Fruit fly (Drosophila melanogaster) whole organism, embryonic: Measurements from ENCODE around the gene CG14568.
A peak's percentile ranks its signal among the peaks of the same experiment; 100 is the strongest.

Experiments
- Ada2b ChIP-seq: fragments of 200-800 bp; sonication (Bioruptor generic); IDR thresholded peaks from 2 replicates; pipeline ENCODE4 v1.3.6; 2022; ENCODE audit warnings: missing biosample characterization, missing genetic modification characterization
- Awh ChIP-seq: fragments of 200-800 bp; sonication (Bioruptor generic); IDR thresholded peaks from 2 replicates; pipeline ENCODE4, ENCODE4 v1.3.6; 2022; ENCODE audit warnings: missing biosample characterization, missing genetic modification characterization
- B-H2 ChIP-seq: fragments of 200-800 bp; sonication (Bioruptor generic); optimal IDR thresholded peaks from 2 replicates; lab custom pipeline; 2018; ENCODE audit warnings: missing biosample characterization, mild to moderate bottlenecking, missing genetic modification characterization
- Bdp1 ChIP-seq: fragments of 200-800 bp; sonication (Bioruptor generic); optimal IDR thresholded peaks from 3 replicates; lab custom pipeline; 2016; ENCODE audit warnings: missing biosample characterization, missing genetic modification characterization
- CG11695 ChIP-seq: fragments of 200-800 bp; sonication (Bioruptor generic); IDR thresholded peaks from 3 replicates; pipeline ENCODE4 v1.3.6; 2022; ENCODE audit warnings: missing biosample characterization, missing genetic modification characterization
- CG12236 ChIP-seq: fragments of 200-800 bp; sonication (Bioruptor generic); optimal IDR thresholded peaks from 2 replicates; lab custom pipeline; 2016; ENCODE audit warnings: missing biosample characterization, missing genetic modification characterization
- CG13894 ChIP-seq: fragments of 200-800 bp; sonication (Bioruptor generic); optimal IDR thresholded peaks from 3 replicates; lab custom pipeline; 2018; ENCODE audit warnings: missing biosample characterization, mild to moderate bottlenecking, missing genetic modification characterization, moderate library complexity
- CG15269 ChIP-seq: fragments of 200-800 bp; sonication (Bioruptor generic); optimal IDR thresholded peaks from 2 replicates; lab custom pipeline; 2018; ENCODE audit warnings: missing biosample characterization, mild to moderate bottlenecking, missing genetic modification characterization, moderate library complexity
- CG17612 ChIP-seq: fragments of 200-800 bp; sonication (Bioruptor generic); IDR thresholded peaks from 2 replicates; pipeline ENCODE4 v1.3.6; 2022; ENCODE audit warnings: missing biosample characterization, missing genetic modification characterization
- CG18011 ChIP-seq: fragments of 200-800 bp; sonication (Bioruptor generic); optimal IDR thresholded peaks from 2 replicates; lab custom pipeline; 2017; ENCODE audit warnings: missing biosample characterization, missing genetic modification characterization, mild to moderate bottlenecking, moderate library complexity, missing genotype
- CG18599 ChIP-seq: fragments of 200-800 bp; sonication (Bioruptor generic); optimal IDR thresholded peaks from 3 replicates; lab custom pipeline; 2017; ENCODE audit warnings: missing biosample characterization, missing genetic modification characterization, mild to moderate bottlenecking, moderate library complexity, missing genetic modification reagents
- CG2202 ChIP-seq: fragments of 200-800 bp; sonication (Bioruptor generic); optimal IDR thresholded peaks from 2 replicates; lab custom pipeline; 2018; ENCODE audit warnings: missing biosample characterization, mild to moderate bottlenecking, missing genetic modification characterization
- CG30020 ChIP-seq: fragments of 200-800 bp; optimal IDR thresholded peaks from 2 replicates; lab custom pipeline; 2019; ENCODE audit warnings: missing biosample characterization, mild to moderate bottlenecking, missing genetic modification characterization, moderate library complexity
- CG30403 ChIP-seq: fragments of 200-800 bp; sonication (Bioruptor generic); optimal IDR thresholded peaks from 3 replicates; lab custom pipeline; 2016; ENCODE audit warnings: missing biosample characterization, missing genetic modification characterization
- CG33213 ChIP-seq: fragments of 200-800 bp; sonication (Bioruptor generic); optimal IDR thresholded peaks from 3 replicates; lab custom pipeline; 2016; ENCODE audit warnings: missing biosample characterization, missing genetic modification characterization
- CG34376 ChIP-seq: fragments of 200-800 bp; sonication (Bioruptor generic); optimal IDR thresholded peaks from 2 replicates; lab custom pipeline; 2018; ENCODE audit warnings: missing biosample characterization, mild to moderate bottlenecking, missing genetic modification characterization
- CG4820 ChIP-seq: fragments of 200-800 bp; sonication (Bioruptor generic); optimal IDR thresholded peaks from 3 replicates; lab custom pipeline; 2016; ENCODE audit warnings: missing biosample characterization, missing genetic modification characterization
- CG5180 ChIP-seq: fragments of 200-800 bp; sonication (Bioruptor generic); optimal IDR thresholded peaks from 3 replicates; lab custom pipeline; 2017; ENCODE audit warnings: missing biosample characterization, missing genetic modification characterization, mild to moderate bottlenecking, moderate library complexity, missing genetic modification reagents
- CG5953 ChIP-seq: fragments of 200-800 bp; sonication (Bioruptor generic); IDR thresholded peaks from 2 replicates; pipeline ENCODE4 v1.3.6; 2022; ENCODE audit warnings: missing biosample characterization, missing genetic modification characterization
- CG7987 ChIP-seq: fragments of 200-800 bp; sonication (Bioruptor generic); optimal IDR thresholded peaks from 2 replicates; lab custom pipeline; 2018; ENCODE audit warnings: missing biosample characterization, mild to moderate bottlenecking, missing genetic modification characterization, moderate library complexity
- CG8290 ChIP-seq, 3 experiments: fragments of 200-800 bp; sonication (Bioruptor generic); optimal IDR thresholded peaks; 2 replicates each; lab custom pipeline; 2016 to 2019; ENCODE audit warnings: missing biosample characterization in 3 of 3, missing genetic modification characterization in 3 of 3, mild to moderate bottlenecking in 2 of 3, moderate library complexity in 1 of 3
- CG9437 ChIP-seq: fragments of 200-800 bp; sonication (Bioruptor generic); optimal IDR thresholded peaks from 2 replicates; lab custom pipeline; 2018; ENCODE audit warnings: missing biosample characterization, mild to moderate bottlenecking, missing genetic modification characterization
- CG9609 ChIP-seq: fragments of 200-800 bp; sonication (Bioruptor generic); optimal IDR thresholded peaks from 3 replicates; lab custom pipeline; 2016; ENCODE audit warnings: missing biosample characterization, missing genetic modification characterization
- CG9876 ChIP-seq: fragments of 200-800 bp; sonication (Bioruptor generic); optimal IDR thresholded peaks from 2 replicates; lab custom pipeline; 2016; ENCODE audit warnings: missing biosample characterization, missing genetic modification characterization
- Dbx ChIP-seq: fragments of 200-800 bp; sonication (Bioruptor generic); IDR thresholded peaks from 3 replicates; pipeline ENCODE4 v1.3.6; 2022; ENCODE audit warnings: missing biosample characterization, missing genetic modification characterization
- E2f2 ChIP-seq: fragments of 200-800 bp; sonication (Bioruptor generic); IDR thresholded peaks from 2 replicates; pipeline ENCODE4 v1.3.6; 2022; ENCODE audit warnings: missing biosample characterization, missing genetic modification characterization
- Eip74EF ChIP-seq, 2 experiments: fragments of 200-800 bp in 1 of 2; fragments of >200 bp in 1 of 2; sonication (Bioruptor generic) in 1 of 2; optimal IDR thresholded peaks; 2 replicates each; lab custom pipeline; 2017 to 2019; ENCODE audit warnings: missing biosample characterization in 2 of 2, missing genetic modification characterization in 2 of 2, mild to moderate bottlenecking in 1 of 2, moderate library complexity in 1 of 2
- Ets65A ChIP-seq: fragments of 200-800 bp; sonication (Bioruptor generic); peaks from one replicate; lab custom pipeline; 2016; ENCODE audit warnings: missing biosample characterization, missing genetic modification characterization
- HLHmδ ChIP-seq: fragments of 200-800 bp; sonication (Bioruptor generic); optimal IDR thresholded peaks from 2 replicates; lab custom pipeline; 2018; ENCODE audit warnings: missing biosample characterization, mild to moderate bottlenecking, missing genetic modification characterization, moderate library complexity
- Hey ChIP-seq: fragments of 200-800 bp; sonication (Bioruptor generic); optimal IDR thresholded peaks from 3 replicates; lab custom pipeline; 2018; ENCODE audit warnings: missing biosample characterization, mild to moderate bottlenecking, missing genetic modification characterization
- Hr39 ChIP-seq: fragments of >200 bp; optimal IDR thresholded peaks from 2 replicates; lab custom pipeline; 2017
- Jarid2 ChIP-seq: fragments of 200-800 bp; sonication (Bioruptor generic); optimal IDR thresholded peaks from 3 replicates; lab custom pipeline; 2017; ENCODE audit warnings: mild to moderate bottlenecking, missing biosample characterization, missing genetic modification reagents, missing genetic modification characterization
- Lim3 ChIP-seq: fragments of 200-800 bp; sonication (Bioruptor generic); IDR thresholded peaks from 2 replicates; pipeline ENCODE4 v1.3.6; 2022; ENCODE audit warnings: missing biosample characterization, missing genetic modification characterization
- Neu2 ChIP-seq: fragments of 200-800 bp; sonication (Bioruptor generic); optimal IDR thresholded peaks from 3 replicates; lab custom pipeline; 2016; ENCODE audit warnings: missing biosample characterization, missing genetic modification characterization, borderline replicate concordance
- Sry-δ ChIP-seq: fragments of 200-800 bp; sonication (Bioruptor generic); optimal IDR thresholded peaks from 2 replicates; lab custom pipeline; 2016; ENCODE audit warnings: missing biosample characterization, missing genetic modification characterization
- Xbp1 ChIP-seq: fragments of 200-800 bp; sonication (Bioruptor generic); optimal IDR thresholded peaks from 3 replicates; lab custom pipeline; 2016; ENCODE audit warnings: missing biosample characterization, mild to moderate bottlenecking, missing genetic modification characterization
- bcd ChIP-seq: fragments of 200-800 bp; sonication (Bioruptor generic); optimal IDR thresholded peaks from 2 replicates; lab custom pipeline; 2017; ENCODE audit warnings: missing biosample characterization, mild to moderate bottlenecking, missing genetic modification characterization
- chinmo ChIP-seq: fragments of 200-800 bp; sonication (Bioruptor generic); IDR thresholded peaks from 4 replicates; pipeline ENCODE4 v1.3.6; 2022; ENCODE audit warnings: missing biosample characterization, missing genetic modification characterization; ENCODE audit not compliant: partially characterized antibody
- grn ChIP-seq: fragments of 200-800 bp; sonication (Bioruptor generic); optimal IDR thresholded peaks from 3 replicates; lab custom pipeline; 2017; ENCODE audit warnings: missing biosample characterization, missing genetic modification characterization
- hth ChIP-seq: fragments of >200 bp; optimal IDR thresholded peaks from 2 replicates; lab custom pipeline; 2017; ENCODE audit warnings: inconsistent platforms
- insv ChIP-seq, 2 experiments: fragments of 200-800 bp; sonication (Bioruptor generic); optimal IDR thresholded peaks; 3 replicates each; lab custom pipeline; 2016 to 2018; ENCODE audit warnings: missing biosample characterization in 2 of 2, missing genetic modification characterization in 2 of 2
- pan ChIP-seq, 4 experiments: fragments of >200 bp in 3 of 4; fragments of 200-800 bp in 1 of 4; sonication (Bioruptor generic) in 1 of 4; optimal IDR thresholded peaks in 3 of 4; IDR thresholded peaks in 1 of 4; 2 replicates each; pipeline versions ENCODE4 v1.3.6 to Lab custom; 2017 to 2022; ENCODE audit warnings: missing biosample characterization in 2 of 4, missing genetic modification characterization in 2 of 4, mixed read lengths in 1 of 4
- phol ChIP-seq: fragments of 200-800 bp; sonication (Bioruptor generic); optimal IDR thresholded peaks from 3 replicates; lab custom pipeline; 2018; ENCODE audit warnings: missing biosample characterization, mild to moderate bottlenecking, missing genetic modification characterization, moderate library complexity
- pnt ChIP-seq: fragments of 200-800 bp; sonication (Bioruptor generic); optimal IDR thresholded peaks from 3 replicates; lab custom pipeline; 2016; ENCODE audit warnings: missing biosample characterization, missing genetic modification characterization
- sisA ChIP-seq: fragments of 200-800 bp; sonication (Bioruptor generic); IDR thresholded peaks from 2 replicates; pipeline ENCODE4 v1.3.6; 2022; ENCODE audit warnings: missing biosample characterization, missing genetic modification characterization
- sr ChIP-seq: fragments of 200-800 bp; sonication (Bioruptor generic); IDR thresholded peaks from 3 replicates; pipeline ENCODE4 v1.3.6; 2022; ENCODE audit warnings: missing biosample characterization, missing genetic modification characterization
- stc ChIP-seq: fragments of 200-800 bp; sonication (Bioruptor generic); IDR thresholded peaks from 2 replicates; pipeline ENCODE4 v1.3.6; 2022; ENCODE audit warnings: missing biosample characterization, missing genetic modification characterization
- vnd ChIP-seq: fragments of 200-800 bp; sonication (Bioruptor generic); IDR thresholded peaks from 3 replicates; pipeline ENCODE4 v1.3.6; 2022; ENCODE audit warnings: missing biosample characterization, missing genetic modification characterization; ENCODE audit not compliant: partially characterized antibody
- zfh1 ChIP-seq: fragments of 200-800 bp; sonication (Bioruptor generic); IDR thresholded peaks from 3 replicates; pipeline ENCODE4 v1.3.6; 2022; ENCODE audit warnings: missing biosample characterization, missing genetic modification characterization

The CG14568 gene

DNA sequence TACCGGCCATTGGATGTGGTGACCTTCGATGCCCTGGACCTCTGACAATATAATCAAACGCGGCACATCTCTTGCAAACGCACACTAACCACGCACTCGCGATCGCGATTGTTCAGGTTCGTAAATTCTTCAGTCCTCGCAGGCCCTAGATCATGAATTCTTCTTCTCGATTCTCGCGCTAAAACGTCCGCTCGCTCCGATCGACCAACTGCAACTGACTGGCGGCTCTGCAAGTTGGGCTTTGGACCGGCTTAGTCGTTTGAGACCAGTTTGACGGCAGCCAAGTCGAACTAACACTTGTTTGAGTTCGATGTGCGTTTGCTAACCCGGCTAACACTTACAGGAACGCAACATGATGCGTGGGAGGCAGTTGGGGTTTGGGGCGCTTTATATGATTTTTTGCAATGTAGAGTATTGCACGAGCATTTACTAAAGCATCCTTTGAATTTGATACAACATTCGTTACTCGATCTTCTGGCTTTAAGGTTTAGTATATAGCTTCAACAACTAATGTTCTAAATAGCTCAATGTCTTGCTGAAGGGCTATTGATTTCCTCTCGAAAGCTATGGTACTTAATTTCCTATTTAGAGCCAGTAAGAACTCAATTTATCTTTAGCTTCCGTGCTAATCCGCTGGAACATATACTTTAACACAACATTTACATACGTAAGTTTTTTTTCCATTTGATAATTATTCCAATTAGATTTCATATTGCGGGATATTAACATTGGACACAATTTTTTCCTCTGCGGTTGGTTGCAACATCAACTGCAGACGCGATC, 27.0 kb downstream of the CG14568 start, which contains the start of gene CG32447 (continued):
- no peak for TF ChIP-seq grn
- no peak for TF ChIP-seq CG9437 (GFP tag; lab: Kevin White, UChicago)
- no peak for TF ChIP-seq CG30403 (GFP tag; lab: Kevin White, UChicago)
- 0 out of 4 replicates have a peak, but pooled peaks have one; percentile 55 for TF ChIP-seq chinmo (GFP tag; lab: Robert Waterston, UW)
- no peak for TF ChIP-seq bcd (GFP tag; lab: Kevin White, UChicago)
- TF ChIP-seq HLHmδ (GFP tag; lab: Kevin White, UChicago) = peak; percentile 17
- no peak for TF ChIP-seq sr
- peak; percentile 23 for TF ChIP-seq Ets65A (GFP tag; lab: Kevin White, UChicago)
- no peak for TF ChIP-seq hth (lab: Kevin White, UChicago)
- TF ChIP-seq CG30020 (tag; lab: Kevin White, UChicago) = no peak
- no peak for TF ChIP-seq Hey (tag; lab: Kevin White, UChicago)
- TF ChIP-seq insv (GFP tag; optimal IDR thresholded peaks at IDR 0.05; lab: Kevin White, UChicago) = peak in 1 of 2 experiments; percentile 78
- TF ChIP-seq Hr39 (lab: Kevin White, UChicago) = no peak
- TF ChIP-seq phol (tag; lab: Kevin White, UChicago) = no peak
- 0 out of 3 replicates have a peak, but pooled peaks have one; percentile 17 for TF ChIP-seq zfh1
- peak; percentile 16 for TF ChIP-seq CG4820 (GFP tag; lab: Kevin White, UChicago)
- TF ChIP-seq CG7987 = no peak
- no peak for TF ChIP-seq Dbx (GFP tag; lab: Robert Waterston, UW)
- TF ChIP-seq pan (optimal IDR thresholded peaks at IDR 0.05; lab: Kevin White, UChicago) = no peak
- no peak for TF ChIP-seq pan (GFP tag; optimal IDR thresholded peaks at IDR 0.05 in 1 of 2, IDR thresholded peaks at IDR 0.05 in 1 of 2)
- TF ChIP-seq vnd = no peak
- TF ChIP-seq CG2202 (tag; lab: Kevin White, UChicago) = no peak
- TF ChIP-seq Lim3 (GFP tag; lab: Robert Waterston, UW) = no peak
- no peak for TF ChIP-seq CG18599 (GFP tag; lab: Kevin White, UChicago)
- TF ChIP-seq sisA = no peak
- TF ChIP-seq pnt (GFP tag; lab: Kevin White, UChicago) = no peak
- TF ChIP-seq CG5180 = peak; percentile 98
- TF ChIP-seq CG9609 = no peak
- TF ChIP-seq Neu2 (GFP tag; lab: Kevin White, UChicago) = no peak
- no peak for TF ChIP-seq stc (GFP tag; lab: Robert Waterston, UW)
- TF ChIP-seq CG33213 (GFP tag; lab: Kevin White, UChicago) = no peak
- peak; percentile 82 for TF ChIP-seq Jarid2 (GFP tag; lab: Kevin White, UChicago)
- TF ChIP-seq CG18011 (GFP tag; lab: Kevin White, UChicago) = no peak
- no peak for TF ChIP-seq CG15269 (tag; lab: Kevin White, UChicago)
- TF ChIP-seq CG5953 = no peak
- no peak for TF ChIP-seq CG11695 (GFP tag; lab: Robert Waterston, UW)
- TF ChIP-seq CG13894 (tag; lab: Kevin White, UChicago) = no peak
- no peak for TF ChIP-seq CG17612
- TF ChIP-seq Ada2b = no peak
- TF ChIP-seq Xbp1 (GFP tag; lab: Kevin White, UChicago) = no peak
- no peak for TF ChIP-seq CG12236
- no peak for TF ChIP-seq Awh (GFP tag; lab: Robert Waterston, UW)
- no peak for TF ChIP-seq Eip74EF (GFP tag; optimal IDR thresholded peaks at IDR 0.05; lab: Kevin White, UChicago)
- no peak for TF ChIP-seq CG34376 (GFP tag; lab: Kevin White, UChicago)
- no peak for TF ChIP-seq CG9876 (GFP tag; lab: Kevin White, UChicago)
- TF ChIP-seq B-H2 (GFP tag; lab: Kevin White, UChicago) = no peak
- no peak for TF ChIP-seq Bdp1 (GFP tag; lab: Kevin White, UChicago)
- TF ChIP-seq E2f2 (GFP tag; lab: Robert Waterston, UW) = no peak
- no peak for TF ChIP-seq Sry-δ
- no peak for TF ChIP-seq CG8290 (GFP tag; optimal IDR thresholded peaks at IDR 0.05; lab: Kevin White, UChicago)
- no peak for TF ChIP-seq CG8290 (tag; optimal IDR thresholded peaks at IDR 0.05; lab: Kevin White, UChicago)
